Fruit fly (Drosophila melanogaster): ENCODE results near the gene CG12279.
"Not testable (repeated sequence)": the region's sequence is repeated elsewhere in the genome, so short reads cannot be mapped to it uniquely, and the experiment has no call there.

CG12279 gene

dm6 chr3R:12701257-12701656, 3.6 kb upstream of the CG12279 start:
- TF ChIP-seq CG9948 (tag; optimal IDR thresholded peaks at IDR 0.05) (no peak), CG15710 (tag; optimal IDR thresholded peaks at IDR 0.05) (no peak), Pif1B (GFP tag; optimal IDR thresholded peaks at IDR 0.05) (no peak), CG32121 (GFP tag; IDR thresholded peaks at IDR 0.05) (no peak), Pif1A (GFP tag; optimal IDR thresholded peaks at IDR 0.05) (no peak), CG17806 (tag; optimal IDR thresholded peaks at IDR 0.05) (no peak), CG34367 (tag; optimal IDR thresholded peaks at IDR 0.05) (no peak), D1 (tag; optimal IDR thresholded peaks at IDR 0.05) (no peak), CG12605 (GFP tag; IDR thresholded peaks at IDR 0.05) (no peak), CG10348 (GFP tag; IDR thresholded peaks at IDR 0.05) (no peak)

dm6 chr3R:12701994-12702494, 2.9 kb upstream of the CG12279 start:
- TF ChIP-seq CG15710 (tag; optimal IDR thresholded peaks at IDR 0.05) (no peak), CG4496 (GFP tag; IDR thresholded peaks at IDR 0.05) (no peak), Snoo (tag; optimal IDR thresholded peaks at IDR 0.05) (no peak), CG10348 (GFP tag; IDR thresholded peaks at IDR 0.05) (no peak), CG13204 (GFP tag; optimal IDR thresholded peaks at IDR 0.05) (no peak), D1 (tag; optimal IDR thresholded peaks at IDR 0.05) (no peak), Pif1B (GFP tag; optimal IDR thresholded peaks at IDR 0.05) (no peak), CG32121 (GFP tag; IDR thresholded peaks at IDR 0.05) (no peak), CG8301 (tag; optimal IDR thresholded peaks at IDR 0.05) (no peak)

dm6 chr3R:12712178-12713172, 7.6 kb downstream of the CG12279 start, which contains the start of gene PolQ:
Gene PolQ, minus strand, starts transcription at chr3R:12712299.
- not testable (repeated sequence) for TF ChIP-seq Ets98B (GFP tag; IDR thresholded peaks at IDR 0.05); CG10348 (GFP tag; IDR thresholded peaks at IDR 0.05); CG17806 (tag; optimal IDR thresholded peaks at IDR 0.05)

dm6 chr3R:12715253-12715652, 10.4 kb downstream of the CG12279 start:
- TF ChIP-seq CG4496 (GFP tag; IDR thresholded peaks at IDR 0.05) = 0 out of 3 replicates have a peak, but pooled peaks have one; percentile 13
- no peak for TF ChIP-seq CG14655 (GFP tag; optimal IDR thresholded peaks at IDR 0.05)
- TF ChIP-seq CG32121 (GFP tag; IDR thresholded peaks at IDR 0.05) = no peak
- no peak for TF ChIP-seq fd96Ca (GFP tag; IDR thresholded peaks at IDR 0.05)

- no peak for TF ChIP-seq CG4496 (GFP tag; IDR thresholded peaks at IDR 0.05)
Observed at dm6 chr3R:12716251-12716650, 11.4 kb downstream of the CG12279 start.

dm6 chr3R:12716894-12717293, 12.0 kb downstream of the CG12279 start:
- TF ChIP-seq CG8159 (tag; optimal IDR thresholded peaks at IDR 0.05) (peak; percentile 44), Pif1B (GFP tag; optimal IDR thresholded peaks at IDR 0.05) (no peak), CG17806 (tag; optimal IDR thresholded peaks at IDR 0.05) (peak; percentile 27), CG4496 (GFP tag; IDR thresholded peaks at IDR 0.05) (peak; percentile 48; the same call in 2 of the 3 replicates), Pif1A (GFP tag; optimal IDR thresholded peaks at IDR 0.05) (no peak), fd96Ca (GFP tag; IDR thresholded peaks at IDR 0.05) (peak; percentile 40; the same call in 2 of the 3 replicates), CG15710 (tag; optimal IDR thresholded peaks at IDR 0.05) (peak; percentile 30), CG13204 (GFP tag; optimal IDR thresholded peaks at IDR 0.05) (peak; percentile 72), rn (GFP tag; IDR thresholded peaks at IDR 0.05) (no peak), CG32121 (GFP tag; IDR thresholded peaks at IDR 0.05) (peak; percentile 30; the same call in 1 of the 2 replicates), CG8301 (tag; optimal IDR thresholded peaks at IDR 0.05) (no peak), CG34367 (tag; optimal IDR thresholded peaks at IDR 0.05) (peak; percentile 47), CG10348 (GFP tag; IDR thresholded peaks at IDR 0.05) (no peak), EcR (GFP tag; optimal IDR thresholded peaks at IDR 0.05) (peak; percentile 84), gl (tag; optimal IDR thresholded peaks at IDR 0.05) (peak; percentile 88), CG12605 (GFP tag; IDR thresholded peaks at IDR 0.05) (peak; percentile 60; the same call in 1 of the 2 replicates), CG9948 (tag; optimal IDR thresholded peaks at IDR 0.05) (no peak), D1 (tag; optimal IDR thresholded peaks at IDR 0.05) (no peak), CG14655 (GFP tag; optimal IDR thresholded peaks at IDR 0.05) (no peak), Snoo (tag; optimal IDR thresholded peaks at IDR 0.05) (peak; percentile 36), Ets98B (GFP tag; IDR thresholded peaks at IDR 0.05) (peak; percentile 34; the same call in 1 of the 2 replicates)

All from whole organism, pupa.